Worm (Caenorhabditis elegans) whole organism, young adult: ENCODE results near the gene F11C7.7.

ENCODE experiments used
- B0019.2 ChIP-seq: fragments of 200-800 bp; sonication (Bioruptor generic); conservative IDR thresholded peaks from 2 replicates; pipeline ENCODE4 v1.3.6; 2022; ENCODE audit warnings: missing genetic modification reagents, missing genetic modification characterization, missing compliant biosample characterization
- B0035.1 ChIP-seq: sonication (generic microtip); optimal IDR thresholded peaks from 2 replicates; lab custom pipeline; 2016; ENCODE audit warnings: missing genetic modification characterization, mild to moderate bottlenecking, missing compliant biosample characterization, missing genotype, missing genetic modification reagents
- C06A6.2 ChIP-seq: fragments of 200-800 bp; sonication (Bioruptor generic); conservative IDR thresholded peaks from 2 replicates; pipeline ENCODE4 v1.3.6; 2022; ENCODE audit warnings: missing genetic modification characterization, missing compliant biosample characterization
- F22D6.2 ChIP-seq: sonication (generic microtip); optimal IDR thresholded peaks from 2 replicates; lab custom pipeline; 2016; ENCODE audit warnings: mild to moderate bottlenecking, missing genetic modification characterization, missing compliant biosample characterization
- F52B5.7 ChIP-seq: sonication (generic microtip); optimal IDR thresholded peaks from 2 replicates; lab custom pipeline; 2016; ENCODE audit warnings: mild to moderate bottlenecking, missing genetic modification characterization, missing compliant biosample characterization
- K11D2.4 ChIP-seq: fragments of 200-800 bp; sonication (Bioruptor generic); IDR thresholded peaks from 2 replicates; pipeline ENCODE4 v1.3.6; 2022; ENCODE audit warnings: missing genetic modification reagents, missing genetic modification characterization, missing compliant biosample characterization
- T07F8.4 ChIP-seq: sonication (generic microtip); optimal IDR thresholded peaks from 2 replicates; lab custom pipeline; 2016; ENCODE audit warnings: mild to moderate bottlenecking, missing genetic modification characterization, moderate library complexity, missing compliant biosample characterization
- Y53G8AR.9 ChIP-seq: fragments of 200-800 bp; sonication (Bioruptor generic); conservative IDR thresholded peaks from 2 replicates; pipeline ENCODE4 v1.3.6; 2022; ENCODE audit warnings: missing genetic modification reagents, missing genetic modification characterization, missing compliant biosample characterization
- Y67H2A.10 ChIP-seq: fragments of 200-800 bp; sonication (Bioruptor generic); conservative IDR thresholded peaks from 2 replicates; pipeline ENCODE4 v1.3.6; 2022; ENCODE audit warnings: missing genetic modification reagents, missing genetic modification characterization, missing compliant biosample characterization
- Y79H2A.3 ChIP-seq: fragments of 200-800 bp; sonication (Bioruptor generic); conservative IDR thresholded peaks from 2 replicates; pipeline ENCODE4 v1.3.6; 2022; ENCODE audit warnings: missing genetic modification reagents, missing genetic modification characterization, missing compliant biosample characterization
- aptf-2 ChIP-seq: fragments of 200-800 bp; sonication (Bioruptor generic); conservative IDR thresholded peaks from 2 replicates; pipeline ENCODE4 v1.3.6; 2022; ENCODE audit warnings: missing genetic modification reagents, missing genetic modification characterization, missing compliant biosample characterization
- atf-7 ChIP-seq: sonication (generic microtip); optimal IDR thresholded peaks from 2 replicates; lab custom pipeline; 2017; ENCODE audit warnings: mild to moderate bottlenecking, missing genetic modification characterization, missing compliant biosample characterization
- bed-1 ChIP-seq: fragments of 200-800 bp; sonication (Bioruptor generic); IDR thresholded peaks from 2 replicates; pipeline ENCODE4 v1.3.6; 2022; ENCODE audit warnings: missing genetic modification reagents, missing genetic modification characterization, missing compliant biosample characterization
- bed-2 ChIP-seq: fragments of 200-800 bp; sonication (Bioruptor generic); IDR thresholded peaks from 2 replicates; pipeline ENCODE4 v1.3.6; 2022; ENCODE audit warnings: missing genetic modification reagents, missing genetic modification characterization, missing compliant biosample characterization
- ccch-3 ChIP-seq: fragments of 200-800 bp; sonication (Bioruptor generic); optimal IDR thresholded peaks from 2 replicates; lab custom pipeline; 2018; ENCODE audit warnings: mild to moderate bottlenecking, missing genetic modification characterization, missing compliant biosample characterization
- cebp-1 ChIP-seq, 2 experiments: fragments of 200-800 bp in 1 of 2; sonication (Bioruptor generic) in 1 of 2; sonication (generic microtip) in 1 of 2; IDR thresholded peaks in 1 of 2; optimal IDR thresholded peaks in 1 of 2; 2 replicates each; pipeline versions ENCODE4 v1.3.6 to Lab custom; 2017 to 2022; ENCODE audit warnings: missing compliant biosample characterization in 2 of 2, missing genetic modification characterization in 2 of 2, mild to moderate bottlenecking in 1 of 2, missing genetic modification reagents in 1 of 2, moderate library complexity in 1 of 2
- ceh-100 ChIP-seq: fragments of 200-800 bp; sonication (Bioruptor generic); IDR thresholded peaks from 2 replicates; pipeline ENCODE4 v1.3.6; 2022; ENCODE audit warnings: missing genetic modification reagents, missing genetic modification characterization, missing compliant biosample characterization
- ceh-27 ChIP-seq: fragments of 200-800 bp; sonication (Bioruptor generic); optimal IDR thresholded peaks from 2 replicates; lab custom pipeline; 2018; ENCODE audit warnings: mild to moderate bottlenecking, missing genetic modification characterization, moderate library complexity, missing compliant biosample characterization
- die-1 ChIP-seq: sonication (generic microtip); optimal IDR thresholded peaks from 2 replicates; lab custom pipeline; 2016; ENCODE audit warnings: missing genotype, mild to moderate bottlenecking, missing genetic modification characterization, missing compliant biosample characterization
- dpl-1 ChIP-seq: fragments of 150-350 bp; optimal IDR thresholded peaks from 2 replicates; lab custom pipeline; 2014; ENCODE audit warnings: missing biosample characterization, missing genetic modification reagents, missing genetic modification characterization
- egl-18 ChIP-seq: fragments of 200-800 bp; sonication (Bioruptor generic); IDR thresholded peaks from 2 replicates; pipeline ENCODE4 v1.3.6; 2022; ENCODE audit warnings: missing genetic modification reagents, missing genetic modification characterization, missing compliant biosample characterization
- egl-44 ChIP-seq: fragments of 200-800 bp; sonication (Bioruptor generic); IDR thresholded peaks from 2 replicates; pipeline ENCODE4 v1.3.6; 2022; ENCODE audit warnings: missing genetic modification reagents, missing genetic modification characterization, missing compliant biosample characterization
- egrh-3 ChIP-seq: fragments of 200-800 bp; sonication (Bioruptor generic); IDR thresholded peaks from 2 replicates; pipeline ENCODE4 v1.3.6; 2022; ENCODE audit warnings: missing genetic modification reagents, missing genetic modification characterization, missing compliant biosample characterization
- ekl-4 ChIP-seq: fragments of 200-800 bp; sonication (Bioruptor generic); IDR thresholded peaks from 2 replicates; pipeline ENCODE4 v1.3.6; 2022; ENCODE audit warnings: missing genetic modification reagents, missing genetic modification characterization, missing compliant biosample characterization
- hlh-12 ChIP-seq: sonication (generic microtip); optimal IDR thresholded peaks from 2 replicates; lab custom pipeline; 2016; ENCODE audit warnings: missing genetic modification characterization, missing compliant biosample characterization
- hsf-1 ChIP-seq: fragments of 200-800 bp; sonication (Bioruptor generic); IDR thresholded peaks from 2 replicates; pipeline ENCODE4 v1.3.6; 2022; ENCODE audit warnings: missing genetic modification reagents, missing genetic modification characterization, missing compliant biosample characterization
- lag-1 ChIP-seq: fragments of 200-800 bp; sonication (Bioruptor generic); IDR thresholded peaks from 2 replicates; pipeline ENCODE4 v1.3.6; 2022; ENCODE audit warnings: missing genetic modification reagents, missing genetic modification characterization, missing compliant biosample characterization
- let-526 ChIP-seq: fragments of 200-800 bp; sonication (Bioruptor generic); IDR thresholded peaks from 2 replicates; pipeline ENCODE4 v1.3.6; 2022; ENCODE audit warnings: missing genetic modification reagents, missing genetic modification characterization, missing compliant biosample characterization
- lin-40 ChIP-seq: sonication (generic microtip); optimal IDR thresholded peaks from 2 replicates; lab custom pipeline; 2016; ENCODE audit warnings: missing genetic modification characterization, mild to moderate bottlenecking, missing compliant biosample characterization, missing genotype, missing genetic modification reagents
- lir-1 ChIP-seq: fragments of 200-800 bp; sonication (Bioruptor generic); conservative IDR thresholded peaks from 2 replicates; pipeline ENCODE4 v1.3.6; 2022; ENCODE audit warnings: missing genetic modification reagents, missing genetic modification characterization, missing compliant biosample characterization
- lsl-1 ChIP-seq: fragments of 200-800 bp; sonication (Bioruptor generic); optimal IDR thresholded peaks from 2 replicates; lab custom pipeline; 2018; ENCODE audit warnings: mild to moderate bottlenecking, missing genetic modification characterization, moderate library complexity, missing compliant biosample characterization
- madf-3 ChIP-seq: fragments of 200-800 bp; sonication (Bioruptor generic); IDR thresholded peaks from 2 replicates; pipeline ENCODE4 v1.3.6; 2022; ENCODE audit warnings: missing genetic modification reagents, missing genetic modification characterization, missing compliant biosample characterization
- madf-6 ChIP-seq: fragments of 200-800 bp; sonication (Bioruptor generic); IDR thresholded peaks from 2 replicates; pipeline ENCODE4 v1.3.6; 2022; ENCODE audit warnings: missing genetic modification reagents, missing genetic modification characterization, missing compliant biosample characterization
- madf-8 ChIP-seq: fragments of 200-800 bp; sonication (Bioruptor generic); conservative IDR thresholded peaks from 2 replicates; pipeline ENCODE4 v1.3.6; 2022; ENCODE audit warnings: missing genetic modification reagents, missing genetic modification characterization, missing compliant biosample characterization
- nfya-2 ChIP-seq: fragments of 200-800 bp; sonication (Bioruptor generic); IDR thresholded peaks from 2 replicates; pipeline ENCODE4 v1.3.6; 2022; ENCODE audit warnings: missing genetic modification reagents, missing genetic modification characterization, missing compliant biosample characterization
- nhr-80 ChIP-seq: sonication (generic microtip); optimal IDR thresholded peaks from 2 replicates; lab custom pipeline; 2016; ENCODE audit warnings: missing genetic modification characterization, missing compliant biosample characterization
- pbrm-1 ChIP-seq: fragments of 200-800 bp; sonication (Bioruptor generic); IDR thresholded peaks from 2 replicates; pipeline ENCODE4 v1.3.6; 2022; ENCODE audit warnings: missing genetic modification reagents, missing genetic modification characterization, missing compliant biosample characterization
- pha-4 ChIP-seq: fragments of 150-350 bp; sonication (generic microtip); optimal IDR thresholded peaks from 2 replicates; lab custom pipeline; 2014; ENCODE audit warnings: missing biosample characterization, missing genetic modification reagents, missing genetic modification characterization
- rec-8 ChIP-seq, 2 experiments: sonication (generic microtip); optimal IDR thresholded peaks; 2 replicates each; lab custom pipeline; 2016; ENCODE audit warnings: mild to moderate bottlenecking in 2 of 2, missing genetic modification characterization in 2 of 2, missing genetic modification reagents in 2 of 2, missing genotype in 2 of 2, missing biosample characterization in 1 of 2, missing compliant biosample characterization in 1 of 2, moderate library complexity in 1 of 2
- snpc-1.1 ChIP-seq: sonication (generic microtip); optimal IDR thresholded peaks from 2 replicates; lab custom pipeline; 2017; ENCODE audit warnings: missing genetic modification characterization, mild to moderate bottlenecking, missing compliant biosample characterization, antibody characterized with exemption, moderate library complexity, missing genotype, missing genetic modification reagents; ENCODE audit not compliant: insufficient read depth
- snpc-3.4 ChIP-seq: sonication (generic microtip); optimal IDR thresholded peaks from 2 replicates; lab custom pipeline; 2017; ENCODE audit warnings: missing genetic modification characterization, mild to moderate bottlenecking, missing compliant biosample characterization, antibody characterized with exemption, moderate library complexity, missing genotype, missing genetic modification reagents
- snpc-4 ChIP-seq, 5 experiments: fragments of 150-350 bp in 1 of 5; sonication (generic microtip) in 4 of 5; optimal IDR thresholded peaks; 2 replicates each; lab custom pipeline; 2014 to 2018; ENCODE audit warnings: missing genetic modification characterization in 5 of 5, missing biosample characterization in 3 of 5, antibody characterized with exemption in 2 of 5, mild to moderate bottlenecking in 2 of 5, missing compliant biosample characterization in 2 of 5, missing genotype in 2 of 5, moderate library complexity in 2 of 5, missing genetic modification reagents in 1 of 5
- somi-1 ChIP-seq: fragments of 200-800 bp; sonication (Bioruptor generic); optimal IDR thresholded peaks from 2 replicates; lab custom pipeline; 2018; ENCODE audit warnings: mild to moderate bottlenecking, missing genetic modification characterization, missing compliant biosample characterization
- tbp1 ChIP-seq: fragments of 200-800 bp; sonication (Bioruptor generic); optimal IDR thresholded peaks from 2 replicates; lab custom pipeline; 2018; ENCODE audit warnings: mild to moderate bottlenecking, missing genetic modification characterization, missing compliant biosample characterization
- xnd-1 ChIP-seq: sonication (generic microtip); optimal IDR thresholded peaks from 2 replicates; lab custom pipeline; 2016; ENCODE audit warnings: missing genotype, missing genetic modification reagents, missing genetic modification characterization, missing compliant biosample characterization
- ztf-22 ChIP-seq: fragments of 200-800 bp; sonication (Bioruptor generic); optimal IDR thresholded peaks from 2 replicates; lab custom pipeline; 2018; ENCODE audit warnings: mild to moderate bottlenecking, missing genetic modification characterization, moderate library complexity, missing compliant biosample characterization

F11C7.7 gene

DNA sequence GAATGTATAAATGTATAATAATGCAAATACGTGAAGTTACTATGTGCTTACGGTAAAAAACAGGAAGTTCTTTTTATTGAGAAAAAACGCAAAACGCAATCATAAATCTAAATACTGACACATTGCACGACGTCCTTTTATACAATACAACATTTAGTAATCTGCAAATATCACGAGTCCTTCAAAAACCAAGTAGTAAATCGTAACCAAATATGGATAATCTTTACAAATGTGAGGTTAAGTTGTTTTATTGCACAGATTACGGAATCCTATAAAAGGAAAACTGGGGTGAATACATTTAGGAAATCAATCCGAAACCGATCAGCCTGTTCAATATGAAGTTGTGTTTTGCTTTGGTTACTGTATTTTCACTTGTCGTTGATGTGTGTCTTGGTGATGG, at the start of gene F11C7.7:
Gene F11C7.7, plus strand, starts transcription at position 301 of the 400 bp plus-strand sequence.
- TF ChIP-seq atf-7 (tag; lab: Kevin White, UChicago) (no peak), rec-8 (tag; optimal IDR thresholded peaks at IDR 0.05; lab: Kevin White, UChicago) (no peak), dpl-1 (no peak), nhr-80 (tag; lab: Kevin White, UChicago) (no peak), B0019.2 (GFP tag; lab: Robert Waterston, UW) (no peak), snpc-1.1 (tag; lab: Kevin White, UChicago) (no peak), pha-4 (tag; lab: Kevin White, UChicago) (no peak), cebp-1 (GFP tag; IDR thresholded peaks at IDR 0.05; lab: Robert Waterston, UW) (no peak), cebp-1 (tag; optimal IDR thresholded peaks at IDR 0.05; lab: Kevin White, UChicago) (no peak), ekl-4 (no peak), Y53G8AR.9 (no peak), aptf-2 (GFP tag; lab: Robert Waterston, UW) (no peak), madf-8 (GFP tag; lab: Robert Waterston, UW) (no peak), C06A6.2 (no peak), bed-1 (no peak), tbp1 (GFP tag; lab: Kevin White, UChicago) (no peak), Y79H2A.3 (GFP tag; lab: Robert Waterston, UW) (no peak), ztf-22 (no peak), hlh-12 (no peak), bed-2 (GFP tag; lab: Robert Waterston, UW) (no peak)

DNA sequence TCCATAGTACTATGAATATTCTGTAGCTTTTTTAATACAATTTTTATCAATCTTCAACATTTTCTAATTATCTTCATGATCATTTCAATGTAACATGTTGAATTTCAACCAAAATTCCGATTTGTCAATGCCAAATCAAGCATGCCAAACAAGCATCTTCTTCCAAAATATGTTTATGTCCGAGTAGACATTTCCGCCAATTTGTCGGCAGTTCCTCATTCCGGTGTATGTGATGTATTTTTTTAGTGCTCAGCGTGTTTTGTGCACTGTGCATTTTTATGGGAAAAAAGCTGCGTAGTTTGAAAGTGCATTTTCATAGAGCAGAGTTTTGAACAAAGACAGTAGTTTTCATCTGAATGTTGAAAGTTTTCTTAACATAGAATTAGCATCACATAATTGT, 49.0 kb upstream of the F11C7.7 start:
- TF ChIP-seq egl-44 (GFP tag; lab: Robert Waterston, UW) (no peak), madf-8 (GFP tag; lab: Robert Waterston, UW) (no peak), lsl-1 (GFP tag; lab: Kevin White, UChicago) (no peak), die-1 (no peak), ccch-3 (no peak), egrh-3 (GFP tag; lab: Robert Waterston, UW) (no peak), nfya-2 (GFP tag; lab: Robert Waterston, UW) (no peak), bed-1 (no peak), pbrm-1 (GFP tag; lab: Robert Waterston, UW) (no peak), ceh-100 (GFP tag; lab: Robert Waterston, UW) (no peak), ceh-27 (GFP tag; lab: Kevin White, UChicago) (no peak), T07F8.4 (tag; lab: Kevin White, UChicago) (no peak), F52B5.7 (tag; lab: Kevin White, UChicago) (no peak), lag-1 (GFP tag; lab: Robert Waterston, UW) (no peak), dpl-1 (no peak), snpc-4 (GFP tag; optimal IDR thresholded peaks at IDR 0.05; lab: Kevin White, UChicago) (no peak), snpc-4 (tag; optimal IDR thresholded peaks at IDR 0.05; lab: Kevin White, UChicago) (no peak), hsf-1 (GFP tag; lab: Robert Waterston, UW) (no peak), egl-18 (GFP tag; lab: Robert Waterston, UW) (no peak), let-526 (GFP tag; lab: Robert Waterston, UW) (no peak), K11D2.4 (GFP tag; lab: Robert Waterston, UW) (no peak)

DNA sequence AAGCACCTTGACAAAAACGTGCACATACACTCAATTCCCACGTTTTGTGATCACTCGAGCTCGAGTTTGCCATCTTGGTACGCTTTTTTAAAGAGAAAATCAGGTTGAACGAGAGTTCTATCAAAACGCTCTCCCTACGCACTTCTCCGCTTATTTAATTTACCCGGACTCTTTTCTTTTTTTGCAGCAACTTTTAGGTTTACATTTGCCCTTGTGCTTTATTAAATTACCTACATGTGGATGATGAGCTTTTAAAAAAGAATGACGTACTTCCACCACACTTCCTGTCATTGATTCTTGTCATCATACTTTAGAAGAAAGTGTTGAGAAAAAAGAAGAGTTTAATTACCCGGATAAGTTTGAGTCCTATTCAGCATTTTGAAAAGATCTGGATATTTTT, 46.3 kb upstream of the F11C7.7 start:
- TF ChIP-seq ekl-4 (no peak), Y53G8AR.9 (no peak), madf-6 (GFP tag; lab: Robert Waterston, UW) (no peak), madf-3 (no peak), snpc-3.4 (tag; lab: Kevin White, UChicago) (no peak), lir-1 (GFP tag; lab: Robert Waterston, UW) (no peak), Y67H2A.10 (GFP tag; lab: Robert Waterston, UW) (no peak), lsl-1 (GFP tag; lab: Kevin White, UChicago) (no peak), somi-1 (no peak), B0035.1 (no peak), F22D6.2 (tag; lab: Kevin White, UChicago) (no peak), xnd-1 (tag; lab: Kevin White, UChicago) (no peak), lin-40 (tag; lab: Kevin White, UChicago) (no peak)
